Worm (Caenorhabditis elegans) whole organism, L3 larva: ENCODE results near the gene lec-12.

ENCODE experiments used
- aly-2 ChIP-seq: fragments of 150-350 bp; optimal IDR thresholded peaks from 2 replicates; lab custom pipeline; 2014; ENCODE audit warnings: missing biosample characterization, missing genetic modification characterization
- ceh-16 ChIP-seq: sonication (generic microtip); optimal IDR thresholded peaks from 2 replicates; lab custom pipeline; 2017; ENCODE audit warnings: missing biosample characterization, missing genetic modification characterization
- fos-1 ChIP-seq: fragments of 150-350 bp; optimal IDR thresholded peaks from 2 replicates; lab custom pipeline; 2014; ENCODE audit warnings: missing biosample characterization, missing genetic modification characterization
- hmg-11 ChIP-seq: sonication (generic microtip); optimal IDR thresholded peaks from 2 replicates; lab custom pipeline; 2016; ENCODE audit warnings: missing genetic modification characterization, missing compliant biosample characterization
- nfya-1 ChIP-seq: sonication (generic microtip); optimal IDR thresholded peaks from 2 replicates; lab custom pipeline; 2017; ENCODE audit warnings: missing genetic modification characterization, mild to moderate bottlenecking, missing compliant biosample characterization, antibody characterized with exemption, moderate library complexity; ENCODE audit not compliant: insufficient read depth
- skn-1 ChIP-seq: fragments of 150-350 bp; optimal IDR thresholded peaks from 2 replicates; lab custom pipeline; 2014; ENCODE audit warnings: missing biosample characterization, missing genetic modification characterization
- snpc-4 ChIP-seq: fragments of 150-350 bp; optimal IDR thresholded peaks from 2 replicates; lab custom pipeline; 2014; ENCODE audit warnings: missing biosample characterization, missing genetic modification characterization
- tbx-2 ChIP-seq: sonication (generic microtip); optimal IDR thresholded peaks from 2 replicates; lab custom pipeline; 2016; ENCODE audit warnings: mild to moderate bottlenecking, missing genetic modification characterization, missing compliant biosample characterization
- ztf-11 ChIP-seq: fragments of 150-350 bp; optimal IDR thresholded peaks from 2 replicates; lab custom pipeline; 2014; ENCODE audit warnings: missing biosample characterization, missing genetic modification characterization

- peak; percentile 7 for TF ChIP-seq snpc-4 (tag; lab: Kevin White, UChicago)
- TF ChIP-seq ceh-16 (tag; lab: Kevin White, UChicago) = no peak
- no peak for TF ChIP-seq skn-1 (tag; lab: Kevin White, UChicago)
- TF ChIP-seq hmg-11 (tag; lab: Kevin White, UChicago) = peak; percentile 68
- TF ChIP-seq ztf-11 (tag; lab: Kevin White, UChicago) = no peak
- TF ChIP-seq nfya-1 (tag; lab: Kevin White, UChicago) = peak; percentile 77
- TF ChIP-seq fos-1 (tag; lab: Kevin White, UChicago) = no peak
- TF ChIP-seq aly-2 (tag; lab: Kevin White, UChicago) = no peak
- no peak for TF ChIP-seq tbx-2 (tag; lab: Kevin White, UChicago)
These were observed 18.4 kb upstream of the lec-12 start, which contains the start of gene arid-1 for ce11 chrV:185694-186217.
